Fruit fly (Drosophila melanogaster) whole organism, embryonic: ENCODE results near the gene Eip75B.

Experiments used
- Asciz ChIP-seq: fragments of 200-800 bp; sonication (Bioruptor generic); optimal IDR thresholded peaks from 2 replicates; lab custom pipeline; 2017; ENCODE audit warnings: missing biosample characterization, mild to moderate bottlenecking, missing genetic modification characterization, missing genetic modification reagents
- Atf6 ChIP-seq: fragments of 200-800 bp; sonication (Bioruptor generic); IDR thresholded peaks from 2 replicates; pipeline ENCODE4 v1.3.6; 2022; ENCODE audit warnings: missing biosample characterization, missing genetic modification characterization
- B-H1 ChIP-seq: fragments of 200-800 bp; sonication (Bioruptor generic); IDR thresholded peaks from 3 replicates; pipeline ENCODE4 v1.3.6; 2022; ENCODE audit warnings: missing biosample characterization, missing genetic modification characterization
- Blimp-1 ChIP-seq: fragments of 200-800 bp; sonication (Bioruptor generic); optimal IDR thresholded peaks from 3 replicates; lab custom pipeline; 2018; ENCODE audit warnings: missing biosample characterization, missing genetic modification characterization, mild to moderate bottlenecking, moderate library complexity, missing genetic modification reagents
- CG12219 ChIP-seq: fragments of 200-800 bp; sonication (Bioruptor generic); optimal IDR thresholded peaks from 3 replicates; lab custom pipeline; 2018; ENCODE audit warnings: missing biosample characterization, mild to moderate bottlenecking, missing genetic modification characterization
- CG12769 ChIP-seq: fragments of 200-800 bp; sonication (Bioruptor generic); optimal IDR thresholded peaks from 2 replicates; lab custom pipeline; 2019; ENCODE audit warnings: missing biosample characterization, mild to moderate bottlenecking, missing genetic modification characterization, moderate library complexity
- CG13624 ChIP-seq: fragments of 200-800 bp; sonication (Bioruptor generic); optimal IDR thresholded peaks from 2 replicates; lab custom pipeline; 2016; ENCODE audit warnings: missing biosample characterization, missing genetic modification characterization
- CG15269 ChIP-seq: fragments of 200-800 bp; sonication (Bioruptor generic); optimal IDR thresholded peaks from 2 replicates; lab custom pipeline; 2018; ENCODE audit warnings: missing biosample characterization, mild to moderate bottlenecking, missing genetic modification characterization, moderate library complexity
- CG1647 ChIP-seq: fragments of 200-800 bp; sonication (Bioruptor generic); optimal IDR thresholded peaks from 3 replicates; lab custom pipeline; 2016; ENCODE audit warnings: missing biosample characterization, missing genetic modification characterization
- CG18262 ChIP-seq: fragments of 200-800 bp; optimal IDR thresholded peaks from 3 replicates; lab custom pipeline; 2019; ENCODE audit warnings: missing biosample characterization, mild to moderate bottlenecking, missing genetic modification characterization, moderate library complexity
- CG34224 ChIP-seq: fragments of 200-800 bp; sonication (Bioruptor generic); IDR thresholded peaks from 3 replicates; pipeline ENCODE4 v1.3.6; 2022; ENCODE audit warnings: missing biosample characterization, missing genetic modification characterization; ENCODE audit not compliant: partially characterized antibody
- CG4328 ChIP-seq: fragments of 200-800 bp; sonication (Bioruptor generic); optimal IDR thresholded peaks from 3 replicates; lab custom pipeline; 2017; ENCODE audit warnings: missing biosample characterization, missing genetic modification reagents, missing genetic modification characterization
- CG8290 ChIP-seq, 3 experiments: fragments of 200-800 bp; sonication (Bioruptor generic); optimal IDR thresholded peaks; 2 replicates each; lab custom pipeline; 2016 to 2019; ENCODE audit warnings: missing biosample characterization in 3 of 3, missing genetic modification characterization in 3 of 3, mild to moderate bottlenecking in 2 of 3, moderate library complexity in 1 of 3
- CHES-1-like ChIP-seq: fragments of 200-800 bp; sonication (Bioruptor generic); optimal IDR thresholded peaks from 2 replicates; lab custom pipeline; 2016; ENCODE audit warnings: missing biosample characterization, missing genetic modification characterization
- Dbx ChIP-seq: fragments of 200-800 bp; sonication (Bioruptor generic); IDR thresholded peaks from 3 replicates; pipeline ENCODE4 v1.3.6; 2022; ENCODE audit warnings: missing biosample characterization, missing genetic modification characterization
- Fer2 ChIP-seq: fragments of 200-800 bp; sonication (Bioruptor generic); optimal IDR thresholded peaks from 2 replicates; lab custom pipeline; 2018; ENCODE audit warnings: missing biosample characterization, mild to moderate bottlenecking, missing genetic modification characterization, moderate library complexity
- Fer3 ChIP-seq: fragments of 200-800 bp; sonication (Bioruptor generic); optimal IDR thresholded peaks from 2 replicates; lab custom pipeline; 2018; ENCODE audit warnings: missing biosample characterization, mild to moderate bottlenecking, missing genetic modification characterization, moderate library complexity
- HLH4C ChIP-seq: fragments of 200-800 bp; sonication (Bioruptor generic); IDR thresholded peaks from 3 replicates; pipeline ENCODE4 v1.3.6; 2022; ENCODE audit warnings: missing biosample characterization, missing genetic modification characterization; ENCODE audit not compliant: partially characterized antibody
- Jarid2 ChIP-seq: fragments of 200-800 bp; sonication (Bioruptor generic); optimal IDR thresholded peaks from 3 replicates; lab custom pipeline; 2017; ENCODE audit warnings: mild to moderate bottlenecking, missing biosample characterization, missing genetic modification reagents, missing genetic modification characterization
- Kr ChIP-seq: fragments of 200-800 bp; sonication (Bioruptor generic); optimal IDR thresholded peaks from 2 replicates; lab custom pipeline; 2017; ENCODE audit warnings: missing biosample characterization, mild to moderate bottlenecking, missing genetic modification characterization
- Mad ChIP-seq: fragments of 200-800 bp; sonication (Bioruptor generic); optimal IDR thresholded peaks from 2 replicates; lab custom pipeline; 2016; ENCODE audit warnings: missing biosample characterization, missing genetic modification characterization
- NC2β ChIP-seq: fragments of 200-800 bp; sonication (Bioruptor generic); optimal IDR thresholded peaks from 2 replicates; lab custom pipeline; 2016; ENCODE audit warnings: missing biosample characterization, missing genetic modification characterization
- Nf-YA ChIP-seq: fragments of 200-800 bp; sonication (Bioruptor generic); IDR thresholded peaks from 2 replicates; pipeline ENCODE4 v1.3.6; 2022; ENCODE audit warnings: missing biosample characterization, missing genetic modification characterization
- Rfx ChIP-seq: fragments of 200-800 bp; sonication (Bioruptor generic); IDR thresholded peaks from 2 replicates; pipeline ENCODE4 v1.3.6; 2022; ENCODE audit warnings: missing biosample characterization, missing genetic modification characterization
- abd-A ChIP-seq: fragments of 200-800 bp; sonication (Bioruptor generic); optimal IDR thresholded peaks from 3 replicates; lab custom pipeline; 2019; ENCODE audit warnings: missing biosample characterization, mild to moderate bottlenecking, missing genetic modification characterization, moderate library complexity
- ase ChIP-seq: fragments of 200-800 bp; sonication (Bioruptor generic); IDR thresholded peaks from 3 replicates; pipeline ENCODE4 v1.3.6; 2022; ENCODE audit warnings: missing biosample characterization, missing genetic modification characterization
- cg ChIP-seq: fragments of 200-800 bp; sonication (Bioruptor generic); optimal IDR thresholded peaks from 3 replicates; lab custom pipeline; 2019; ENCODE audit warnings: missing biosample characterization, mild to moderate bottlenecking, missing genetic modification characterization, moderate library complexity
- chinmo ChIP-seq: fragments of 200-800 bp; sonication (Bioruptor generic); IDR thresholded peaks from 4 replicates; pipeline ENCODE4 v1.3.6; 2022; ENCODE audit warnings: missing biosample characterization, missing genetic modification characterization; ENCODE audit not compliant: partially characterized antibody
- fd96Cb ChIP-seq: fragments of 200-800 bp; sonication (Bioruptor generic); optimal IDR thresholded peaks from 2 replicates; lab custom pipeline; 2018; ENCODE audit warnings: missing biosample characterization, mild to moderate bottlenecking, missing genetic modification characterization, moderate library complexity
- fu2 ChIP-seq: fragments of 200-800 bp; sonication (Bioruptor generic); optimal IDR thresholded peaks from 2 replicates; lab custom pipeline; 2016; ENCODE audit warnings: missing biosample characterization, missing genetic modification characterization
- insv ChIP-seq, 2 experiments: fragments of 200-800 bp; sonication (Bioruptor generic); optimal IDR thresholded peaks; 3 replicates each; lab custom pipeline; 2016 to 2018; ENCODE audit warnings: missing biosample characterization in 2 of 2, missing genetic modification characterization in 2 of 2
- jigr1 ChIP-seq: fragments of 200-800 bp; sonication (Bioruptor generic); IDR thresholded peaks from 3 replicates; pipeline ENCODE4 v1.3.6; 2022; ENCODE audit warnings: missing biosample characterization, missing genetic modification characterization
- mam ChIP-seq: fragments of 200-800 bp; sonication (Bioruptor generic); optimal IDR thresholded peaks from 3 replicates; lab custom pipeline; 2016; ENCODE audit warnings: missing biosample characterization, missing genetic modification characterization
- mirr ChIP-seq: fragments of 200-800 bp; sonication (Bioruptor generic); optimal IDR thresholded peaks from 3 replicates; lab custom pipeline; 2018; ENCODE audit warnings: missing biosample characterization, mild to moderate bottlenecking, missing genetic modification characterization
- nerfin-1 ChIP-seq: fragments of 200-800 bp; sonication (Bioruptor generic); optimal IDR thresholded peaks from 3 replicates; lab custom pipeline; 2019; ENCODE audit warnings: missing biosample characterization, mild to moderate bottlenecking, missing genetic modification characterization, moderate library complexity
- nom ChIP-seq: fragments of 200-800 bp; sonication (Bioruptor generic); optimal IDR thresholded peaks from 2 replicates; lab custom pipeline; 2017; ENCODE audit warnings: missing biosample characterization, missing genetic modification characterization, mild to moderate bottlenecking, moderate library complexity, missing genetic modification reagents
- org-1 ChIP-seq: fragments of 200-800 bp; sonication (Bioruptor generic); optimal IDR thresholded peaks from 2 replicates; lab custom pipeline; 2017; ENCODE audit warnings: missing biosample characterization, missing genetic modification characterization
- prd ChIP-seq, 3 experiments: fragments of >200 bp in 2 of 3; fragments of 200-800 bp in 1 of 3; sonication (Bioruptor generic) in 1 of 3; optimal IDR thresholded peaks in 2 of 3; IDR thresholded peaks in 1 of 3; 2 replicates in 2 of 3; 3 replicates in 1 of 3; pipeline versions ENCODE4 v1.3.6 to Lab custom; 2017 to 2022; ENCODE audit warnings: missing biosample characterization in 1 of 3, missing genetic modification characterization in 1 of 3
- pros ChIP-seq: fragments of 200-800 bp; sonication (Bioruptor generic); optimal IDR thresholded peaks from 3 replicates; lab custom pipeline; 2019; ENCODE audit warnings: missing biosample characterization, mild to moderate bottlenecking, missing genetic modification characterization, moderate library complexity
- sna ChIP-seq: fragments of 200-800 bp; sonication (Bioruptor generic); IDR thresholded peaks from 2 replicates; pipeline ENCODE4 v1.3.6; 2022; ENCODE audit warnings: missing biosample characterization, missing genetic modification characterization; ENCODE audit not compliant: partially characterized antibody
- sr ChIP-seq: fragments of 200-800 bp; sonication (Bioruptor generic); IDR thresholded peaks from 3 replicates; pipeline ENCODE4 v1.3.6; 2022; ENCODE audit warnings: missing biosample characterization, missing genetic modification characterization
- sug ChIP-seq: fragments of 200-800 bp; optimal IDR thresholded peaks from 2 replicates; lab custom pipeline; 2019; ENCODE audit warnings: missing biosample characterization, mild to moderate bottlenecking, missing genetic modification characterization, moderate library complexity
- tup ChIP-seq: fragments of 200-800 bp; sonication (Bioruptor generic); optimal IDR thresholded peaks from 2 replicates; lab custom pipeline; 2016; ENCODE audit warnings: missing biosample characterization, mild to moderate bottlenecking, missing genetic modification characterization, moderate library complexity
- zfh2 ChIP-seq: fragments of 200-800 bp; sonication (Bioruptor generic); optimal IDR thresholded peaks from 2 replicates; lab custom pipeline; 2016; ENCODE audit warnings: missing biosample characterization, missing genetic modification characterization

Eip75B gene

DNA sequence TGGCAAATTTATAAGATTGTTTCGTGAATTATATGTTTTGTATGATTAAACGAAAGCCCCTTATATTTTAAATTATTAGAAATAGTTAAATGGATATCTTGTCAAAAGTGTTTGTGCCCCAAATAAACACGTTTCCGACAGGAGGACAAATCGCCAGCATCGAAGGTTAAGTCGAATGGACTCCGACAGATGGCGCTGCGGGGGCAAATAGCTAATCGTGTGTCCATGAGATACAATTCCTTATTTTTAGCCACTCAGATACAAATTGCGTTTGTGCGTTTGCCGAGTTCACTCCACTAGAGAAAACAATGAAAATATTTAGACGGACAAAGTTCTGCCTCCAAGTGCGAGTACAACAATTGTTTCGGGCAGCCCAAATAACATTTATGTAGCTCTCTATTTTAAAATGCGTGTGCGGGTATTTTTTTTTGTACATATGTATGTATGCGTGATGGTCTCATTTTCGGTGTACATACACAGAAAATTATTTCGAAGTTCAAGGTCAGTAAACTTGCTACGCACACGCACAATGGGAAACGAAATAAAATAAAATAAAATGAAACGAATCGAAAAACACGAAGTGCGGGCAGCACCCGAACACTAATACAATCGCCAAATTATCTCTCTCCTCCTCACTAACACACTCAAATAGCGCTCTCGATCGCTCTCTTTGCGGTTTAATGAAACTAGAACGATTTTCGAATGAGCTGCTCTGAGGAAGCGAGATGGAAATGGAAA, 48.2 kb downstream of the Eip75B start (continued):
- TF ChIP-seq NC2β (GFP tag; lab: Kevin White, UChicago) (no peak), mirr (GFP tag; lab: Kevin White, UChicago) (peak; percentile 73), Jarid2 (GFP tag; lab: Kevin White, UChicago) (no peak), Dbx (GFP tag; lab: Robert Waterston, UW) (peak; percentile 9; the same call in 1 of the 3 replicates), HLH4C (GFP tag; lab: Robert Waterston, UW) (no peak), zfh2 (no peak), Nf-YA (GFP tag; lab: Robert Waterston, UW) (no peak), org-1 (GFP tag; lab: Kevin White, UChicago) (no peak), nom (GFP tag; lab: Kevin White, UChicago) (peak; percentile 78), CG18262 (tag; lab: Kevin White, UChicago) (no peak), insv (GFP tag; optimal IDR thresholded peaks at IDR 0.05; lab: Kevin White, UChicago) (peak in 1 of 2 experiments; percentile 11), nerfin-1 (tag; lab: Kevin White, UChicago) (peak; percentile 5), chinmo (GFP tag; lab: Robert Waterston, UW) (peak; percentile 81; the same call in 2 of the 4 replicates), abd-A (tag; lab: Kevin White, UChicago) (peak; percentile 73), ase (GFP tag; lab: Robert Waterston, UW) (no peak), tup (GFP tag; lab: Kevin White, UChicago) (no peak), jigr1 (GFP tag; lab: Robert Waterston, UW) (no peak), cg (GFP tag; lab: Kevin White, UChicago) (peak; percentile 94), Atf6 (0 out of 2 replicates have a peak, but pooled peaks have one; percentile 37), CHES-1-like (GFP tag; lab: Kevin White, UChicago) (peak; percentile 8), CG12219 (no peak), Blimp-1 (GFP tag; lab: Kevin White, UChicago) (peak; percentile 35), fd96Cb (tag; lab: Kevin White, UChicago) (no peak), Fer3 (tag; lab: Kevin White, UChicago) (peak; percentile 6), mam (GFP tag; lab: Kevin White, UChicago) (no peak), sug (tag; lab: Kevin White, UChicago) (peak; percentile 59), CG34224 (GFP tag; lab: Robert Waterston, UW) (peak; percentile 14; the same call in 1 of the 3 replicates), Asciz (no peak), CG15269 (peak; percentile 46)

DNA sequence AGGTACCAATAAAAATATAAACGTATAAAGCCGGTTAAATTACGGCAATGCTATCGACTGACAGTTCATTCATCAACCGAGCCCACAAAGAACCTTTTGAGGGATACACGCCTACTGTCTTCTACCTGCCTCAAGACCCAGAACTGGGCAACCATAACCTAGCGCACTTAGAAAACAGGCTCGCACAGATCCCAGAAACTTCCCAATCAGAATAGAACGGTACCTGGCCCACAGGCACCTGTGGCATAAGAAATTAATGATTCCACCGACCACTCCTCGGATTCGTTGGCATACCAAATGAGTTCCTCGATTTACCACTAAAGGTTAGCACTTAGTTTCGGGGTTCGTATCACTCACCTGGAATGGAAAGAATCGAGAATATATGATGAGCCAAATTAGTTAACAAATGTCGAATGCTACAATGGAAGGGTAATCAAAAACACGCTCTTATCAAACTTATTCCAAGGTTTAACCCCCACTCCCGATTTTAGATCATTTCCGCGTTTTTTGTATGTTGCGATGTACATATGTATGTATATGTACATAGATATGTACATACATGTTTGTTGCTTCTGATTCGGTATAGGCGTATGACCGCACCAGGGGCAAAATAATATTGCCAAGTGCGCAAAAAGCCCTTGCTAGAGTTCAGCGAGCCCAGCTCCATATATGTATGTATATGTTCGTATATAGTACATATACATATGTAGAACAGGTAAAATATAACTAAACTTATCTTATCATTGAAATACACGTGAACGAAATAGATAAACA, 49.1 kb downstream of the Eip75B start:
- TF ChIP-seq CG4328 (GFP tag; lab: Kevin White, UChicago), result no peak
- TF ChIP-seq mirr (GFP tag; lab: Kevin White, UChicago), result peak; percentile 79
- peak; percentile 27 for TF ChIP-seq CG12769
- peak; percentile 21; the same call in 1 of the 2 replicates for TF ChIP-seq Rfx
- TF ChIP-seq sr (GFP tag; lab: Robert Waterston, UW), result no peak
- no peak for TF ChIP-seq CG8290 (GFP tag; optimal IDR thresholded peaks at IDR 0.05; lab: Kevin White, UChicago)
- TF ChIP-seq CG8290 (tag; optimal IDR thresholded peaks at IDR 0.05; lab: Kevin White, UChicago), result no peak
- no peak for TF ChIP-seq zfh2
- TF ChIP-seq fu2 (GFP tag; lab: Kevin White, UChicago), result no peak
- TF ChIP-seq pros, result no peak
- no peak for TF ChIP-seq CG1647 (GFP tag; lab: Kevin White, UChicago)
- TF ChIP-seq Kr (GFP tag; lab: Kevin White, UChicago), result no peak
- TF ChIP-seq CG13624 (GFP tag; lab: Kevin White, UChicago), result no peak
- TF ChIP-seq sna, result no peak
- no peak for TF ChIP-seq B-H1 (GFP tag; lab: Robert Waterston, UW)
- TF ChIP-seq insv (GFP tag; optimal IDR thresholded peaks at IDR 0.05; lab: Kevin White, UChicago), result peak in 1 of 2 experiments; percentile 88
- 0 out of 3 replicates have a peak, but pooled peaks have one; percentile 33 for TF ChIP-seq Dbx (GFP tag; lab: Robert Waterston, UW)
- TF ChIP-seq Fer2 (tag; lab: Kevin White, UChicago), result no peak
- no peak for TF ChIP-seq Mad (GFP tag; lab: Kevin White, UChicago)
- TF ChIP-seq prd (optimal IDR thresholded peaks at IDR 0.05; lab: Kevin White, UChicago), result no peak
- 0 out of 3 replicates have a peak, but pooled peaks have one; percentile 8 for TF ChIP-seq prd (GFP tag; IDR thresholded peaks at IDR 0.05; lab: Robert Waterston, UW)
